Fruit fly (Drosophila melanogaster): ENCODE measurements around the gene CG42788.

dm6 chr3R:15089922-15090261, 41.8 kb downstream of the CG42788 start:
- TF ChIP-seq Dll (optimal IDR thresholded peaks at IDR 0.05) (no peak), psq (optimal IDR thresholded peaks at IDR 0.05) (no peak), usp (GFP tag; optimal IDR thresholded peaks at IDR 0.05) (no peak), EcR (GFP tag; optimal IDR thresholded peaks at IDR 0.05) (no peak), CG8478 (optimal IDR thresholded peaks at IDR 0.05) (no peak)

Measured in whole organism.